Worm (Caenorhabditis elegans) whole organism, young adult: ENCODE data around the gene pals-19.

ENCODE experiments used
- B0019.2 ChIP-seq: fragments of 200-800 bp; sonication (Bioruptor generic); conservative IDR thresholded peaks from 2 replicates; pipeline ENCODE4 v1.3.6; 2022; ENCODE audit warnings: missing genetic modification reagents, missing genetic modification characterization, missing compliant biosample characterization
- C17E4.6 ChIP-seq: fragments of 200-800 bp; sonication (Bioruptor generic); IDR thresholded peaks from 2 replicates; pipeline ENCODE4 v1.3.6; 2022; ENCODE audit warnings: missing genetic modification reagents, missing genetic modification characterization, missing compliant biosample characterization
- F23B12.7 ChIP-seq: sonication (generic microtip); optimal IDR thresholded peaks from 2 replicates; lab custom pipeline; 2017; ENCODE audit warnings: missing genetic modification characterization, mild to moderate bottlenecking, missing compliant biosample characterization, antibody characterized with exemption, moderate library complexity; ENCODE audit not compliant: insufficient read depth
- F33H1.4 ChIP-seq: fragments of 200-800 bp; sonication (Bioruptor generic); IDR thresholded peaks from 2 replicates; pipeline ENCODE4 v1.3.6; 2022; ENCODE audit warnings: missing genetic modification reagents, missing genetic modification characterization, missing compliant biosample characterization
- F55B11.4 ChIP-seq: sonication (generic microtip); optimal IDR thresholded peaks from 2 replicates; lab custom pipeline; 2016; ENCODE audit warnings: missing compliant biosample characterization, missing genetic modification characterization, borderline replicate concordance; ENCODE audit not compliant: insufficient read depth
- T07F8.4 ChIP-seq: sonication (generic microtip); optimal IDR thresholded peaks from 2 replicates; lab custom pipeline; 2016; ENCODE audit warnings: mild to moderate bottlenecking, missing genetic modification characterization, moderate library complexity, missing compliant biosample characterization
- Y95B8A.8 ChIP-seq: fragments of 200-800 bp; sonication (Bioruptor generic); IDR thresholded peaks from 2 replicates; pipeline ENCODE4 v1.3.6; 2022; ENCODE audit warnings: missing genetic modification reagents, missing genetic modification characterization, missing compliant biosample characterization
- ZK185.1 ChIP-seq: sonication (generic microtip); optimal IDR thresholded peaks from 2 replicates; lab custom pipeline; 2016; ENCODE audit warnings: mild to moderate bottlenecking, missing genetic modification characterization, missing compliant biosample characterization; ENCODE audit not compliant: poor library complexity, severe bottlenecking
- akir-1 ChIP-seq: fragments of 200-800 bp; sonication (Bioruptor generic); optimal IDR thresholded peaks from 2 replicates; lab custom pipeline; 2018; ENCODE audit warnings: mild to moderate bottlenecking, missing genetic modification characterization, moderate library complexity, missing compliant biosample characterization
- ama-1 ChIP-seq, 3 experiments: fragments of 150-350 bp in 1 of 3; sonication (generic microtip) in 2 of 3; optimal IDR thresholded peaks; 2 replicates each; lab custom pipeline; 2014 to 2018; ENCODE audit warnings: missing biosample characterization in 2 of 3, missing genetic modification characterization in 2 of 3, missing genetic modification reagents in 2 of 3
- aptf-3 ChIP-seq: fragments of 200-800 bp; sonication (Bioruptor generic); IDR thresholded peaks from 2 replicates; pipeline ENCODE4 v1.3.6; 2022; ENCODE audit warnings: missing genetic modification characterization, missing compliant biosample characterization
- attf-3 ChIP-seq: fragments of 200-800 bp; sonication (Bioruptor generic); conservative IDR thresholded peaks from 2 replicates; pipeline ENCODE4 v1.3.6; 2022; ENCODE audit warnings: missing genetic modification reagents, missing genetic modification characterization, missing compliant biosample characterization
- ccch-3 ChIP-seq: fragments of 200-800 bp; sonication (Bioruptor generic); optimal IDR thresholded peaks from 2 replicates; lab custom pipeline; 2018; ENCODE audit warnings: mild to moderate bottlenecking, missing genetic modification characterization, missing compliant biosample characterization
- cebp-1 ChIP-seq, 2 experiments: fragments of 200-800 bp in 1 of 2; sonication (Bioruptor generic) in 1 of 2; sonication (generic microtip) in 1 of 2; IDR thresholded peaks in 1 of 2; optimal IDR thresholded peaks in 1 of 2; 2 replicates each; pipeline versions ENCODE4 v1.3.6 to Lab custom; 2017 to 2022; ENCODE audit warnings: missing compliant biosample characterization in 2 of 2, missing genetic modification characterization in 2 of 2, mild to moderate bottlenecking in 1 of 2, missing genetic modification reagents in 1 of 2, moderate library complexity in 1 of 2
- ceh-100 ChIP-seq: fragments of 200-800 bp; sonication (Bioruptor generic); IDR thresholded peaks from 2 replicates; pipeline ENCODE4 v1.3.6; 2022; ENCODE audit warnings: missing genetic modification reagents, missing genetic modification characterization, missing compliant biosample characterization
- ceh-27 ChIP-seq: fragments of 200-800 bp; sonication (Bioruptor generic); optimal IDR thresholded peaks from 2 replicates; lab custom pipeline; 2018; ENCODE audit warnings: mild to moderate bottlenecking, missing genetic modification characterization, moderate library complexity, missing compliant biosample characterization
- ceh-79 ChIP-seq: sonication (generic microtip); optimal IDR thresholded peaks from 2 replicates; lab custom pipeline; 2017; ENCODE audit warnings: mild to moderate bottlenecking, missing genetic modification characterization, missing compliant biosample characterization
- chd-7 ChIP-seq: sonication (generic microtip); optimal IDR thresholded peaks from 2 replicates; lab custom pipeline; 2016; ENCODE audit warnings: mild to moderate bottlenecking, missing genetic modification characterization, moderate library complexity, missing compliant biosample characterization
- egl-44 ChIP-seq: fragments of 200-800 bp; sonication (Bioruptor generic); IDR thresholded peaks from 2 replicates; pipeline ENCODE4 v1.3.6; 2022; ENCODE audit warnings: missing genetic modification reagents, missing genetic modification characterization, missing compliant biosample characterization
- ekl-4 ChIP-seq: fragments of 200-800 bp; sonication (Bioruptor generic); IDR thresholded peaks from 2 replicates; pipeline ENCODE4 v1.3.6; 2022; ENCODE audit warnings: missing genetic modification reagents, missing genetic modification characterization, missing compliant biosample characterization
- hmg-1.2 ChIP-seq: fragments of 200-800 bp; sonication (Bioruptor generic); IDR thresholded peaks from 2 replicates; pipeline ENCODE4 v1.3.6; 2022; ENCODE audit warnings: missing genetic modification reagents, missing genetic modification characterization, missing compliant biosample characterization
- hmg-20 ChIP-seq: fragments of 200-800 bp; sonication (Bioruptor generic); IDR thresholded peaks from 2 replicates; pipeline ENCODE4 v1.3.6; 2022; ENCODE audit warnings: missing genetic modification reagents, missing genetic modification characterization, missing compliant biosample characterization
- lag-1 ChIP-seq: fragments of 200-800 bp; sonication (Bioruptor generic); IDR thresholded peaks from 2 replicates; pipeline ENCODE4 v1.3.6; 2022; ENCODE audit warnings: missing genetic modification reagents, missing genetic modification characterization, missing compliant biosample characterization
- lin-26 ChIP-seq: fragments of 200-800 bp; sonication (Bioruptor generic); IDR thresholded peaks from 2 replicates; pipeline ENCODE4 v1.3.6; 2022; ENCODE audit warnings: missing genetic modification reagents, missing genetic modification characterization, missing compliant biosample characterization
- lsl-1 ChIP-seq: fragments of 200-800 bp; sonication (Bioruptor generic); optimal IDR thresholded peaks from 2 replicates; lab custom pipeline; 2018; ENCODE audit warnings: mild to moderate bottlenecking, missing genetic modification characterization, moderate library complexity, missing compliant biosample characterization
- madf-8 ChIP-seq: fragments of 200-800 bp; sonication (Bioruptor generic); conservative IDR thresholded peaks from 2 replicates; pipeline ENCODE4 v1.3.6; 2022; ENCODE audit warnings: missing genetic modification reagents, missing genetic modification characterization, missing compliant biosample characterization
- mcd-1 ChIP-seq: fragments of 200-800 bp; sonication (Bioruptor generic); IDR thresholded peaks from 2 replicates; pipeline ENCODE4 v1.3.6; 2022; ENCODE audit warnings: missing genetic modification reagents, missing genetic modification characterization, missing compliant biosample characterization
- mel-28 ChIP-seq: sonication (generic microtip); optimal IDR thresholded peaks from 2 replicates; lab custom pipeline; 2016; ENCODE audit warnings: borderline replicate concordance, mild to moderate bottlenecking, missing genetic modification characterization, missing compliant biosample characterization
- mes-4 ChIP-seq: sonication (generic microtip); optimal IDR thresholded peaks from 2 replicates; lab custom pipeline; 2016; ENCODE audit warnings: missing genotype, missing genetic modification characterization, missing compliant biosample characterization
- nfya-1 ChIP-seq: sonication (generic microtip); optimal IDR thresholded peaks from 2 replicates; lab custom pipeline; 2017; ENCODE audit warnings: antibody characterized with exemption, missing compliant biosample characterization, missing genetic modification characterization, borderline replicate concordance; ENCODE audit not compliant: insufficient read depth
- nfyb-1 ChIP-seq: fragments of 200-800 bp; sonication (Bioruptor generic); IDR thresholded peaks from 2 replicates; pipeline ENCODE4 v1.3.6; 2022; ENCODE audit warnings: missing genetic modification reagents, missing genetic modification characterization, missing compliant biosample characterization
- nhr-27 ChIP-seq: fragments of 200-800 bp; sonication (Bioruptor generic); optimal IDR thresholded peaks from 2 replicates; lab custom pipeline; 2018; ENCODE audit warnings: mild to moderate bottlenecking, missing genetic modification characterization, moderate library complexity, missing compliant biosample characterization
- nhr-90 ChIP-seq: sonication (generic microtip); optimal IDR thresholded peaks from 2 replicates; lab custom pipeline; 2016; ENCODE audit warnings: missing genotype, mild to moderate bottlenecking, missing genetic modification characterization, missing compliant biosample characterization
- pbrm-1 ChIP-seq: fragments of 200-800 bp; sonication (Bioruptor generic); IDR thresholded peaks from 2 replicates; pipeline ENCODE4 v1.3.6; 2022; ENCODE audit warnings: missing genetic modification reagents, missing genetic modification characterization, missing compliant biosample characterization
- rcor-1 ChIP-seq: fragments of 200-800 bp; sonication (Bioruptor generic); IDR thresholded peaks from 2 replicates; pipeline ENCODE4 v1.3.6; 2022; ENCODE audit warnings: missing genetic modification reagents, missing genetic modification characterization, missing compliant biosample characterization
- rec-8 ChIP-seq, 2 experiments: sonication (generic microtip); optimal IDR thresholded peaks; 2 replicates each; lab custom pipeline; 2016; ENCODE audit warnings: mild to moderate bottlenecking in 2 of 2, missing genetic modification characterization in 2 of 2, missing genetic modification reagents in 2 of 2, missing genotype in 2 of 2, missing biosample characterization in 1 of 2, missing compliant biosample characterization in 1 of 2, moderate library complexity in 1 of 2
- tbp1 ChIP-seq: fragments of 200-800 bp; sonication (Bioruptor generic); optimal IDR thresholded peaks from 2 replicates; lab custom pipeline; 2018; ENCODE audit warnings: mild to moderate bottlenecking, missing genetic modification characterization, missing compliant biosample characterization
- unc-62 ChIP-seq: fragments of 150-350 bp; optimal IDR thresholded peaks from 2 replicates; lab custom pipeline; 2014; ENCODE audit warnings: missing biosample characterization, missing genetic modification reagents, missing genetic modification characterization
- ztf-26 ChIP-seq: sonication (generic microtip); optimal IDR thresholded peaks from 2 replicates; lab custom pipeline; 2017; ENCODE audit warnings: missing genetic modification characterization, missing compliant biosample characterization
- ztf-28 ChIP-seq: fragments of 200-800 bp; sonication (Bioruptor generic); IDR thresholded peaks from 2 replicates; pipeline ENCODE4 v1.3.6; 2022; ENCODE audit warnings: missing genetic modification reagents, missing genetic modification characterization, missing compliant biosample characterization
- ztf-3 ChIP-seq: fragments of 200-800 bp; sonication (Bioruptor generic); optimal IDR thresholded peaks from 2 replicates; lab custom pipeline; 2018; ENCODE audit warnings: mild to moderate bottlenecking, missing genetic modification characterization, missing compliant biosample characterization

Gene pals-19

DNA sequence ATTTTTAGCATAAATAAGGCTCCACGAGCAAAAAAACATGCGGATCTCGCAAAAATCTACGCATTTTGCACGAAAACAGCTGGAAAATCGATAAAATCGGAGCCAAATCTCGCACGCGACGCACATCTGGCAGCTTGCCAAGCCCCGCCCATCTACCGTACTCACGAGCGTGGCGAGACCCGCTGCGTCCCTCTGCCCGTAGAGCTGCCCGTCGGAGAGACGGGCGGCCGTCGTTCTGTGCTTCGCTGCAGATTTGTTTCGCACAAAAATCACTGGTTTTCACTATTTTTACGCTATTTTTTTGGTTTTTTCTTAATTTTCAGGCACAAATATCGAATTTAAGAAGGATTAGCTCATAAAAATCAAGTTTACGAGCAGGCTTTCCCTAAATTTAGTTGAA lies 17.0 kb downstream of the pals-19 start (continued):
- peak; percentile 98 for TF ChIP-seq F33H1.4 (GFP tag; lab: Robert Waterston, UW)
- TF ChIP-seq ceh-79 (tag; lab: Kevin White, UChicago): no peak
- no peak for TF ChIP-seq nhr-27
- TF ChIP-seq lin-26 (GFP tag; lab: Robert Waterston, UW): peak; percentile 26
- TF ChIP-seq ceh-100 (GFP tag; lab: Robert Waterston, UW): peak; percentile 12; the same call in 1 of the 2 replicates
- TF ChIP-seq ztf-26: peak; percentile 89
- TF ChIP-seq cebp-1 (GFP tag; IDR thresholded peaks at IDR 0.05; lab: Robert Waterston, UW): no peak
- TF ChIP-seq cebp-1 (tag; optimal IDR thresholded peaks at IDR 0.05; lab: Kevin White, UChicago): peak; percentile 75
- peak; percentile 84 for TF ChIP-seq Y95B8A.8 (GFP tag; lab: Robert Waterston, UW)
- TF ChIP-seq ccch-3 (GFP tag; lab: Kevin White, UChicago): no peak
- TF ChIP-seq chd-7: no peak
- no peak for TF ChIP-seq rec-8 (tag; optimal IDR thresholded peaks at IDR 0.05; lab: Kevin White, UChicago)
- TF ChIP-seq ztf-3 (GFP tag; lab: Kevin White, UChicago): no peak
- TF ChIP-seq akir-1 (GFP tag; lab: Kevin White, UChicago): no peak
- TF ChIP-seq B0019.2 (GFP tag; lab: Robert Waterston, UW): peak; percentile 52; the same call in 1 of the 2 replicates
- TF ChIP-seq hmg-20 (GFP tag; lab: Robert Waterston, UW): peak; percentile 50; the same call in 1 of the 2 replicates
- no peak for TF ChIP-seq mes-4
- TF ChIP-seq ekl-4 (GFP tag; lab: Robert Waterston, UW): peak; percentile 74
- TF ChIP-seq mel-28 (tag; lab: Kevin White, UChicago): no peak
- TF ChIP-seq aptf-3: no peak
- peak; percentile 92 for TF ChIP-seq lsl-1
- no peak for TF ChIP-seq F55B11.4
- TF ChIP-seq rcor-1 (GFP tag; lab: Robert Waterston, UW): peak; percentile 78
- TF ChIP-seq mcd-1: peak; percentile 93
- TF ChIP-seq hmg-1.2 (GFP tag; lab: Robert Waterston, UW): peak; percentile 65
- TF ChIP-seq ceh-27: peak; percentile 77
- peak; percentile 69 for TF ChIP-seq tbp1 (GFP tag; lab: Kevin White, UChicago)
- no peak for TF ChIP-seq lag-1 (GFP tag; lab: Robert Waterston, UW)
- TF ChIP-seq nfya-1: no peak
- TF ChIP-seq T07F8.4 (tag; lab: Kevin White, UChicago): no peak
- no peak for TF ChIP-seq ama-1 (optimal IDR thresholded peaks at IDR 0.05; lab: Kevin White, UChicago)
- TF ChIP-seq ama-1 (GFP tag; optimal IDR thresholded peaks at IDR 0.05; lab: Kevin White, UChicago): no peak
- peak; percentile 56; the same call in 1 of the 2 replicates for TF ChIP-seq pbrm-1 (GFP tag; lab: Robert Waterston, UW)
- peak; percentile 94 for TF ChIP-seq nfyb-1 (GFP tag; lab: Robert Waterston, UW)
- no peak for TF ChIP-seq unc-62 (GFP tag; lab: Kevin White, UChicago)
- TF ChIP-seq ZK185.1 (tag; lab: Kevin White, UChicago): peak; percentile 49
- TF ChIP-seq madf-8 (GFP tag; lab: Robert Waterston, UW): no peak; the same call in 1 of the 2 replicates
- peak; percentile 39 for TF ChIP-seq nhr-90
- 0 out of 2 replicates have a peak, but pooled peaks have one; percentile 44 for TF ChIP-seq egl-44 (GFP tag; lab: Robert Waterston, UW)
- peak; percentile 85 for TF ChIP-seq F23B12.7 (tag; lab: Kevin White, UChicago)
- peak; percentile 65; the same call in 1 of the 2 replicates for TF ChIP-seq C17E4.6 (GFP tag; lab: Robert Waterston, UW)
- peak; percentile 85; the same call in 1 of the 2 replicates for TF ChIP-seq ztf-28 (GFP tag; lab: Robert Waterston, UW)
- peak; percentile 43; the same call in 1 of the 2 replicates for TF ChIP-seq attf-3 (GFP tag; lab: Robert Waterston, UW)
- TF ChIP-seq, all 124 proteins: peak for 61
